Fruit fly (Drosophila melanogaster) whole organism, embryonic: ENCODE measurements around the gene CG43678.

Experiments
- B-H1 ChIP-seq: fragments of 200-800 bp; sonication (Bioruptor generic); IDR thresholded peaks from 3 replicates; pipeline ENCODE4 v1.3.6; 2022; ENCODE audit warnings: missing biosample characterization, missing genetic modification characterization
- CG10654 ChIP-seq: fragments of 200-800 bp; sonication (Bioruptor generic); optimal IDR thresholded peaks from 2 replicates; lab custom pipeline; 2016; ENCODE audit warnings: missing biosample characterization, missing genetic modification characterization
- CG11696 ChIP-seq: fragments of 200-800 bp; sonication (Bioruptor generic); IDR thresholded peaks from 2 replicates; pipeline ENCODE4 v1.3.6; 2022; ENCODE audit warnings: missing biosample characterization, missing genetic modification characterization
- CG12769 ChIP-seq: fragments of 200-800 bp; sonication (Bioruptor generic); optimal IDR thresholded peaks from 2 replicates; lab custom pipeline; 2019; ENCODE audit warnings: missing biosample characterization, mild to moderate bottlenecking, missing genetic modification characterization, moderate library complexity
- CG12942 ChIP-seq: fragments of 200-800 bp; sonication (Bioruptor generic); optimal IDR thresholded peaks from 3 replicates; lab custom pipeline; 2016; ENCODE audit warnings: missing biosample characterization, missing genetic modification characterization
- CG18599 ChIP-seq: fragments of 200-800 bp; sonication (Bioruptor generic); optimal IDR thresholded peaks from 3 replicates; lab custom pipeline; 2017; ENCODE audit warnings: missing biosample characterization, missing genetic modification characterization, mild to moderate bottlenecking, moderate library complexity, missing genetic modification reagents
- CG18764 ChIP-seq: fragments of 200-800 bp; sonication (Bioruptor generic); optimal IDR thresholded peaks from 3 replicates; lab custom pipeline; 2016; ENCODE audit warnings: missing biosample characterization, missing genetic modification characterization
- CG2712 ChIP-seq: fragments of 200-800 bp; optimal IDR thresholded peaks from 3 replicates; lab custom pipeline; 2019; ENCODE audit warnings: missing biosample characterization, mild to moderate bottlenecking, missing genetic modification characterization, moderate library complexity
- CG3065 ChIP-seq: fragments of 200-800 bp; sonication (Bioruptor generic); optimal IDR thresholded peaks from 2 replicates; lab custom pipeline; 2016; ENCODE audit warnings: missing biosample characterization, missing genetic modification characterization
- CG31441 ChIP-seq: fragments of 200-800 bp; sonication (Bioruptor generic); IDR thresholded peaks from 2 replicates; pipeline ENCODE4 v1.3.6; 2022; ENCODE audit warnings: missing biosample characterization, missing genetic modification characterization
- CG34224 ChIP-seq: fragments of 200-800 bp; sonication (Bioruptor generic); IDR thresholded peaks from 3 replicates; pipeline ENCODE4 v1.3.6; 2022; ENCODE audit warnings: missing biosample characterization, missing genetic modification characterization; ENCODE audit not compliant: partially characterized antibody
- CG43689 ChIP-seq: fragments of 200-800 bp; sonication (Bioruptor generic); IDR thresholded peaks from 2 replicates; pipeline ENCODE4 v1.3.6; 2022; ENCODE audit warnings: missing biosample characterization, missing genetic modification characterization
- CG4820 ChIP-seq: fragments of 200-800 bp; sonication (Bioruptor generic); optimal IDR thresholded peaks from 3 replicates; lab custom pipeline; 2016; ENCODE audit warnings: missing biosample characterization, missing genetic modification characterization
- CG6683 ChIP-seq: fragments of 200-800 bp; sonication (Bioruptor generic); optimal IDR thresholded peaks from 2 replicates; lab custom pipeline; 2017; ENCODE audit warnings: missing biosample characterization, mild to moderate bottlenecking, missing genetic modification characterization, missing genetic modification reagents
- CG6791 ChIP-seq: fragments of 200-800 bp; sonication (Bioruptor generic); IDR thresholded peaks from 3 replicates; pipeline ENCODE4 v1.3.6; 2022; ENCODE audit warnings: missing biosample characterization, missing genetic modification characterization; ENCODE audit not compliant: partially characterized antibody
- CG7372 ChIP-seq: fragments of 200-800 bp; sonication (Bioruptor generic); IDR thresholded peaks from 2 replicates; pipeline ENCODE4 v1.3.6; 2022; ENCODE audit warnings: missing biosample characterization, missing genetic modification characterization
- CG8478 ChIP-seq: fragments of >200 bp; optimal IDR thresholded peaks from 2 replicates; lab custom pipeline; 2018
- Camta ChIP-seq: fragments of 200-800 bp; sonication (Bioruptor generic); optimal IDR thresholded peaks from 2 replicates; lab custom pipeline; 2016; ENCODE audit warnings: missing biosample characterization, missing genetic modification characterization
- D19B ChIP-seq: fragments of 200-800 bp; sonication (Bioruptor generic); optimal IDR thresholded peaks from 2 replicates; lab custom pipeline; 2017; ENCODE audit warnings: missing biosample characterization, mild to moderate bottlenecking, missing genetic modification characterization
- Dek ChIP-seq: fragments of 200-800 bp; sonication (Bioruptor generic); optimal IDR thresholded peaks from 3 replicates; lab custom pipeline; 2019; ENCODE audit warnings: missing biosample characterization, mild to moderate bottlenecking, missing genetic modification characterization, moderate library complexity
- Dip2 ChIP-seq: fragments of 200-800 bp; sonication (Bioruptor generic); IDR thresholded peaks from 2 replicates; pipeline ENCODE4 v1.3.6; 2022; ENCODE audit warnings: missing biosample characterization, missing genetic modification characterization
- Gsc ChIP-seq: fragments of 200-800 bp; sonication (Bioruptor generic); IDR thresholded peaks from 2 replicates; pipeline ENCODE4 v1.3.6; 2022; ENCODE audit warnings: missing biosample characterization, missing genetic modification characterization
- H2.0 ChIP-seq: fragments of 200-800 bp; sonication (Bioruptor generic); IDR thresholded peaks from 2 replicates; pipeline ENCODE4 v1.3.6; 2022; ENCODE audit warnings: missing biosample characterization, missing genetic modification characterization
- Hey ChIP-seq: fragments of 200-800 bp; sonication (Bioruptor generic); optimal IDR thresholded peaks from 3 replicates; lab custom pipeline; 2018; ENCODE audit warnings: missing biosample characterization, mild to moderate bottlenecking, missing genetic modification characterization
- Hmr ChIP-seq: fragments of 200-800 bp; sonication (Bioruptor generic); optimal IDR thresholded peaks from 3 replicates; lab custom pipeline; 2017; ENCODE audit warnings: mild to moderate bottlenecking, missing biosample characterization, missing genetic modification reagents, missing genetic modification characterization
- Hr3 ChIP-seq: fragments of 200-800 bp; sonication (Bioruptor generic); optimal IDR thresholded peaks from 3 replicates; lab custom pipeline; 2016; ENCODE audit warnings: missing biosample characterization, missing genetic modification characterization
- MBD-R2 ChIP-seq: fragments of 200-800 bp; sonication (Bioruptor generic); IDR thresholded peaks from 2 replicates; pipeline ENCODE4 v1.3.6; 2022; ENCODE audit warnings: missing biosample characterization, missing genetic modification characterization
- Mad ChIP-seq: fragments of 200-800 bp; sonication (Bioruptor generic); optimal IDR thresholded peaks from 2 replicates; lab custom pipeline; 2016; ENCODE audit warnings: missing biosample characterization, missing genetic modification characterization
- Nf-YB ChIP-seq: fragments of 200-800 bp; sonication (Bioruptor generic); optimal IDR thresholded peaks from 3 replicates; lab custom pipeline; 2019; ENCODE audit warnings: missing biosample characterization, mild to moderate bottlenecking, missing genetic modification characterization, moderate library complexity
- PHDP ChIP-seq: fragments of 200-800 bp; sonication (Bioruptor generic); optimal IDR thresholded peaks from 3 replicates; lab custom pipeline; 2018; ENCODE audit warnings: missing biosample characterization, mild to moderate bottlenecking, missing genetic modification characterization, moderate library complexity
- Pdp1 ChIP-seq, 2 experiments: fragments of 200-800 bp; sonication (Bioruptor generic); optimal IDR thresholded peaks; 3 replicates each; lab custom pipeline; 2016; ENCODE audit warnings: missing biosample characterization in 2 of 2, missing genetic modification characterization in 2 of 2, mild to moderate bottlenecking in 1 of 2, moderate library complexity in 1 of 2
- Ravus ChIP-seq: fragments of 200-800 bp; sonication (Bioruptor generic); IDR thresholded peaks from 2 replicates; pipeline ENCODE4 v1.3.6; 2022; ENCODE audit warnings: missing biosample characterization, missing genetic modification characterization
- amos ChIP-seq: fragments of 200-800 bp; sonication (Bioruptor generic); IDR thresholded peaks from 2 replicates; pipeline ENCODE4 v1.3.6; 2022; ENCODE audit warnings: missing biosample characterization, missing genetic modification characterization; ENCODE audit not compliant: partially characterized antibody
- ap ChIP-seq: fragments of 200-800 bp; sonication (Bioruptor generic); IDR thresholded peaks from 2 replicates; pipeline ENCODE4 v1.3.6; 2022; ENCODE audit warnings: missing biosample characterization, missing genetic modification characterization
- ase ChIP-seq: fragments of 200-800 bp; sonication (Bioruptor generic); IDR thresholded peaks from 3 replicates; pipeline ENCODE4 v1.3.6; 2022; ENCODE audit warnings: missing biosample characterization, missing genetic modification characterization
- bsh ChIP-seq, 2 experiments: fragments of 200-800 bp; sonication (Bioruptor generic); optimal IDR thresholded peaks; 2 replicates each; lab custom pipeline; 2017 to 2018; ENCODE audit warnings: mild to moderate bottlenecking in 2 of 2, missing biosample characterization in 2 of 2, missing genetic modification characterization in 2 of 2, moderate library complexity in 1 of 2
- cad ChIP-seq: fragments of >200 bp; optimal IDR thresholded peaks from 2 replicates; lab custom pipeline; 2017; ENCODE audit warnings: missing biosample characterization, missing genetic modification characterization
- cato ChIP-seq: fragments of 200-800 bp; sonication (Bioruptor generic); optimal IDR thresholded peaks from 2 replicates; lab custom pipeline; 2016; ENCODE audit warnings: missing biosample characterization, missing genetic modification characterization, borderline replicate concordance
- fd3F ChIP-seq: fragments of 200-800 bp; sonication (Bioruptor generic); optimal IDR thresholded peaks from 2 replicates; lab custom pipeline; 2018; ENCODE audit warnings: missing biosample characterization, mild to moderate bottlenecking, missing genetic modification characterization, moderate library complexity
- gt ChIP-seq: fragments of 200-800 bp; sonication (Bioruptor generic); IDR thresholded peaks from 2 replicates; pipeline ENCODE4 v1.3.6; 2022; ENCODE audit warnings: missing biosample characterization, missing genetic modification characterization
- her ChIP-seq: fragments of 200-800 bp; sonication (Bioruptor generic); optimal IDR thresholded peaks from 2 replicates; lab custom pipeline; 2016; ENCODE audit warnings: missing biosample characterization, missing genetic modification characterization
- ind ChIP-seq: fragments of 200-800 bp; sonication (Bioruptor generic); optimal IDR thresholded peaks from 3 replicates; lab custom pipeline; 2016; ENCODE audit warnings: missing biosample characterization, missing genetic modification characterization
- kah ChIP-seq: fragments of 200-800 bp; sonication (Bioruptor generic); optimal IDR thresholded peaks from 2 replicates; lab custom pipeline; 2018; ENCODE audit warnings: missing biosample characterization, mild to moderate bottlenecking, missing genetic modification characterization
- nmo ChIP-seq: fragments of 200-800 bp; sonication (Bioruptor generic); optimal IDR thresholded peaks from 2 replicates; lab custom pipeline; 2018; ENCODE audit warnings: missing biosample characterization, mild to moderate bottlenecking, missing genetic modification characterization, moderate library complexity
- odd ChIP-seq: fragments of 200-800 bp; sonication (Bioruptor generic); optimal IDR thresholded peaks from 2 replicates; lab custom pipeline; 2017; ENCODE audit warnings: missing biosample characterization, mild to moderate bottlenecking, missing genetic modification characterization
- sna ChIP-seq: fragments of 200-800 bp; sonication (Bioruptor generic); IDR thresholded peaks from 2 replicates; pipeline ENCODE4 v1.3.6; 2022; ENCODE audit warnings: missing biosample characterization, missing genetic modification characterization; ENCODE audit not compliant: partially characterized antibody
- sqz ChIP-seq: fragments of 200-800 bp; sonication (Bioruptor generic); optimal IDR thresholded peaks from 3 replicates; lab custom pipeline; 2018; ENCODE audit warnings: missing biosample characterization, mild to moderate bottlenecking, missing genetic modification characterization
- ssp ChIP-seq: fragments of 200-800 bp; sonication (Bioruptor generic); IDR thresholded peaks from 2 replicates; pipeline ENCODE4 v1.3.6; 2022; ENCODE audit warnings: missing biosample characterization, missing genetic modification characterization
- tap ChIP-seq: fragments of 200-800 bp; optimal IDR thresholded peaks from 3 replicates; lab custom pipeline; 2019; ENCODE audit warnings: missing biosample characterization, mild to moderate bottlenecking, missing genetic modification characterization, moderate library complexity
- usp ChIP-seq: fragments of >200 bp; optimal IDR thresholded peaks from 2 replicates; lab custom pipeline; 2017; ENCODE audit warnings: missing biosample characterization, missing genetic modification characterization

Gene CG43678

DNA sequence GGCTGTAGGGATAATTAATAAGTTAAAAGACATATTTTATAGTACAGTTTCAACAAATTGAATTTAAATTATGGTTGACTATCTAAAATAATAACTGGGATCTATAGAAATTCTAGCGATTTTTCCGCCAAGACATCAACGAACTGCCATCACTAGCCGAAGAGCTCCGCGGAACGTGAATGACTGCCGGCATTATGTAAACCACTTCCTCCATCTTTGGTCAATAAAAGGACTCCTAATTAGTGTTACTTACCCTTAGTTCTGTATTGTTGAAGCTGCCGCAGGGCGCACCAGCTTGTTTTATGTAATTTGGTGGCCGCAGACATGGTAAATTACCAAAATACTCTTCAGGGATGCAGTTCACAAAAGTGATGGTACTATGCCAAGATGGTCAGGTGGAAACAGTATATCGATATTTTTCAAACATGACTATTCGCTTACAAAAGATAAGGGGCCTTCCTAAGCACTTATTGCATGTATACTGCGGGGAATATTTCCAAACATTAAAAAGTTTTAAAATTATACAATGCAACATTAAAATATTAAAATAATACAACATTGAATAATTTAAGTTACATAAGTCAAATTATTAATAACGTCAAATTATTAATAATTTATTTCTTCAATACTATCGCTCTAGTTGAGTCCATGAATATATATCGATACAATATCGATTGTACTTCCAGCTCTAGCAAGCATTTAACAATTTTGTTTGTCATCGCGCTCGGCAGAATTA, 49.8 kb downstream of the CG43678 start, which contains the start of the genes mRpL39 and Prosbeta2 (continued):
- TF ChIP-seq CG34224 (peak; percentile 81), sqz (GFP tag; lab: Kevin White, UChicago) (no peak), CG12769 (no peak), cad (GFP tag; lab: Kevin White, UChicago) (no peak), ase (peak; percentile 64; the same call in 1 of the 3 replicates), bsh (GFP tag; optimal IDR thresholded peaks at IDR 0.05; lab: Kevin White, UChicago) (no peak), CG18599 (GFP tag; lab: Kevin White, UChicago) (peak; percentile 58), Hey (tag; lab: Kevin White, UChicago) (no peak), PHDP (no peak), gt (GFP tag; lab: Robert Waterston, UW) (no peak), CG6683 (GFP tag; lab: Kevin White, UChicago) (no peak), B-H1 (GFP tag; lab: Robert Waterston, UW) (peak; percentile 47; the same call in 2 of the 3 replicates), tap (tag; lab: Kevin White, UChicago) (peak; percentile 32), CG31441 (GFP tag; lab: Robert Waterston, UW) (peak; percentile 87), her (GFP tag; lab: Kevin White, UChicago) (no peak), CG3065 (no peak), CG12942 (GFP tag; lab: Kevin White, UChicago) (no peak), CG11696 (GFP tag; lab: Robert Waterston, UW) (peak; percentile 42; the same call in 1 of the 2 replicates), Hmr (peak; percentile 21), kah (no peak), H2.0 (no peak), CG4820 (GFP tag; lab: Kevin White, UChicago) (peak; percentile 29), Gsc (GFP tag; lab: Robert Waterston, UW) (no peak), D19B (GFP tag; lab: Kevin White, UChicago) (no peak), ssp (GFP tag; lab: Robert Waterston, UW) (peak; percentile 92), Ravus (GFP tag; lab: Robert Waterston, UW) (0 out of 2 replicates have a peak, but pooled peaks have one; percentile 15), MBD-R2 (GFP tag; lab: Robert Waterston, UW) (peak; percentile 69), CG6791 (peak; percentile 81), Nf-YB (no peak), Dip2 (GFP tag; lab: Robert Waterston, UW) (no peak), Pdp1 (GFP tag; optimal IDR thresholded peaks at IDR 0.05; lab: Kevin White, UChicago) (peak in 1 of 2 experiments; percentile 66), Hr3 (GFP tag; lab: Kevin White, UChicago) (no peak), CG2712 (tag; lab: Kevin White, UChicago) (peak; percentile 84), CG10654 (GFP tag; lab: Kevin White, UChicago) (peak; percentile 40), ap (GFP tag; lab: Robert Waterston, UW) (no peak), nmo (no peak), cato (GFP tag; lab: Kevin White, UChicago) (no peak), CG18764 (GFP tag; lab: Kevin White, UChicago) (peak; percentile 69), sna (GFP tag; lab: Robert Waterston, UW) (peak; percentile 98), ind (GFP tag; lab: Kevin White, UChicago) (peak; percentile 34), CG43689 (peak; percentile 35; the same call in 1 of the 2 replicates), Camta (GFP tag; lab: Kevin White, UChicago) (no peak), CG7372 (GFP tag; lab: Robert Waterston, UW) (peak; percentile 47), amos (peak; percentile 85), Mad (GFP tag; lab: Kevin White, UChicago) (no peak), usp (GFP tag; lab: Kevin White, UChicago) (no peak), Dek (peak; percentile 24), fd3F (GFP tag; lab: Kevin White, UChicago) (no peak), CG8478 (lab: Kevin White, UChicago) (no peak), odd (GFP tag; lab: Kevin White, UChicago) (no peak)
